Worm (Caenorhabditis elegans) whole organism, mixed stage, embryonic: Measurements from ENCODE around the gene W02B12.13.

Source experiments
- ceh-43 ChIP-seq: fragments of 200-800 bp; sonication (Bioruptor generic); optimal IDR thresholded peaks from 2 replicates; lab custom pipeline; 2018; ENCODE audit warnings: mild to moderate bottlenecking, missing genetic modification characterization, moderate library complexity, missing compliant biosample characterization
- lin-13 ChIP-seq: fragments of 150-350 bp; optimal IDR thresholded peaks from 2 replicates; lab custom pipeline; 2014; ENCODE audit warnings: missing biosample characterization, missing genetic modification characterization
- mab-5 ChIP-seq: fragments of 150-350 bp; optimal IDR thresholded peaks from 2 replicates; lab custom pipeline; 2014; ENCODE audit warnings: missing biosample characterization, missing genetic modification characterization
- nhr-237 ChIP-seq: fragments of 150-350 bp; optimal IDR thresholded peaks from 2 replicates; lab custom pipeline; 2014; ENCODE audit warnings: missing biosample characterization, missing genetic modification characterization
- nhr-28 ChIP-seq: fragments of 150-350 bp; optimal IDR thresholded peaks from 2 replicates; lab custom pipeline; 2014; ENCODE audit warnings: missing biosample characterization, missing genetic modification characterization
- snpc-4 ChIP-seq: fragments of 150-350 bp; optimal IDR thresholded peaks from 2 replicates; lab custom pipeline; 2014; ENCODE audit warnings: missing biosample characterization, missing genetic modification characterization
- sptf-1 ChIP-seq: sonication (generic microtip); optimal IDR thresholded peaks from 2 replicates; lab custom pipeline; 2017; ENCODE audit warnings: mild to moderate bottlenecking, missing genetic modification characterization, moderate library complexity, missing compliant biosample characterization
- unc-39 ChIP-seq: fragments of 150-350 bp; optimal IDR thresholded peaks from 2 replicates; lab custom pipeline; 2014; ENCODE audit warnings: missing biosample characterization, missing genetic modification characterization

- no peak for TF ChIP-seq sptf-1 (tag; lab: Kevin White, UChicago)
- no peak for TF ChIP-seq nhr-237 (tag; lab: Kevin White, UChicago)
- no peak for TF ChIP-seq ceh-43 (GFP tag; lab: Kevin White, UChicago)
- no peak for TF ChIP-seq snpc-4 (tag; lab: Kevin White, UChicago)
- no peak for TF ChIP-seq lin-13 (tag; lab: Kevin White, UChicago)
- TF ChIP-seq nhr-28, result no peak
- TF ChIP-seq unc-39 (tag; lab: Kevin White, UChicago), result no peak
- no peak for TF ChIP-seq mab-5 (tag; lab: Kevin White, UChicago)
Observed at ce11 chrII:11400386-11400785, 44.7 kb upstream of the W02B12.13 start.
